Worm (Caenorhabditis elegans) whole organism, L1 larva: ENCODE results near the gene ptr-24.
A peak's percentile ranks its signal among the peaks of the same experiment; 100 is the strongest.

ENCODE experiments used
- C04F5.9 ChIP-seq: sonication (generic microtip); optimal IDR thresholded peaks from 2 replicates; lab custom pipeline; 2016; ENCODE audit warnings: missing genetic modification characterization, missing compliant biosample characterization
- blmp-1 ChIP-seq: fragments of 150-350 bp; optimal IDR thresholded peaks from 2 replicates; lab custom pipeline; 2014; ENCODE audit warnings: missing biosample characterization, missing genetic modification characterization
- dpl-1 ChIP-seq, 3 experiments: fragments of 150-350 bp in 2 of 3; sonication (generic microtip) in 1 of 3; optimal IDR thresholded peaks; 2 replicates each; lab custom pipeline; 2014 to 2017; ENCODE audit warnings: missing biosample characterization in 3 of 3, missing genetic modification characterization in 3 of 3, missing genetic modification reagents in 3 of 3
- efl-1 ChIP-seq, 4 experiments: fragments of 150-350 bp; optimal IDR thresholded peaks in 3 of 4; peaks in 1 of 4; 1 replicate in 1 of 4; 2 replicates in 3 of 4; lab custom pipeline; 2014; ENCODE audit warnings: missing biosample characterization in 2 of 4, missing genetic modification characterization in 2 of 4, missing genetic modification reagents in 2 of 4
- efl-3 ChIP-seq: fragments of 200-800 bp; sonication (Bioruptor generic); optimal IDR thresholded peaks from 2 replicates; lab custom pipeline; 2018; ENCODE audit warnings: mild to moderate bottlenecking, missing genetic modification characterization, missing compliant biosample characterization
- elt-2 ChIP-seq: sonication (generic microtip); optimal IDR thresholded peaks from 2 replicates; lab custom pipeline; 2016; ENCODE audit warnings: missing genetic modification characterization, mild to moderate bottlenecking, inconsistent platforms, missing compliant biosample characterization, missing genetic modification reagents
- elt-3 ChIP-seq, 6 experiments: fragments of 150-350 bp in 1 of 6; sonication (generic microtip); optimal IDR thresholded peaks; 2 replicates each; lab custom pipeline; 2017 to 2018; ENCODE audit warnings: missing biosample characterization in 6 of 6, missing genetic modification characterization in 6 of 6, inconsistent platforms in 1 of 6
- fkh-4 ChIP-seq: sonication (generic microtip); optimal IDR thresholded peaks from 2 replicates; lab custom pipeline; 2016; ENCODE audit warnings: missing compliant biosample characterization, missing genetic modification characterization, borderline replicate concordance
- hpl-2 ChIP-seq: fragments of 150-350 bp; optimal IDR thresholded peaks from 2 replicates; lab custom pipeline; 2014; ENCODE audit warnings: missing biosample characterization, missing genetic modification reagents, missing genetic modification characterization
- lin-14 ChIP-seq: fragments of 200-800 bp; sonication (Bioruptor generic); optimal IDR thresholded peaks from 2 replicates; lab custom pipeline; 2018; ENCODE audit warnings: mild to moderate bottlenecking, missing genetic modification characterization, moderate library complexity, missing compliant biosample characterization
- lin-15B ChIP-seq: fragments of 150-350 bp; sonication (generic microtip); optimal IDR thresholded peaks from 3 replicates; lab custom pipeline; 2014; ENCODE audit warnings: missing biosample characterization, missing genetic modification characterization
- lin-39 ChIP-seq: fragments of 150-350 bp; optimal IDR thresholded peaks from 2 replicates; lab custom pipeline; 2014; ENCODE audit warnings: missing biosample characterization, missing genetic modification reagents, missing genetic modification characterization
- lsy-2 ChIP-seq, 2 experiments: fragments of 150-350 bp; optimal IDR thresholded peaks; 2 replicates each; lab custom pipeline; 2014; ENCODE audit warnings: missing biosample characterization in 2 of 2, missing genetic modification characterization in 2 of 2
- mdl-1 ChIP-seq, 2 experiments: fragments of 150-350 bp; optimal IDR thresholded peaks; 2 replicates each; lab custom pipeline; 2014 to 2017; ENCODE audit warnings: missing biosample characterization in 2 of 2, missing genetic modification characterization in 2 of 2, inconsistent platforms in 1 of 2
- mep-1 ChIP-seq: fragments of 150-350 bp; optimal IDR thresholded peaks from 2 replicates; lab custom pipeline; 2014; ENCODE audit warnings: missing biosample characterization, missing genetic modification characterization
- nhr-12 ChIP-seq: sonication (generic microtip); optimal IDR thresholded peaks from 2 replicates; lab custom pipeline; 2017; ENCODE audit warnings: missing biosample characterization, missing genetic modification characterization
- nhr-19 ChIP-seq: fragments of 200-800 bp; sonication (Bioruptor generic); conservative IDR thresholded peaks from 2 replicates; pipeline ENCODE4 v1.3.6; 2022; ENCODE audit warnings: missing genetic modification characterization, missing compliant biosample characterization
- nhr-20 ChIP-seq: sonication (generic microtip); optimal IDR thresholded peaks from 2 replicates; lab custom pipeline; 2016; ENCODE audit warnings: mild to moderate bottlenecking, missing genetic modification characterization, missing compliant biosample characterization
- nhr-28 ChIP-seq: fragments of 150-350 bp; optimal IDR thresholded peaks from 2 replicates; lab custom pipeline; 2014; ENCODE audit warnings: missing biosample characterization, missing genetic modification characterization
- nhr-47 ChIP-seq: sonication (generic microtip); optimal IDR thresholded peaks from 2 replicates; lab custom pipeline; 2016; ENCODE audit warnings: mild to moderate bottlenecking, missing genetic modification characterization, moderate library complexity, missing compliant biosample characterization
- nhr-71 ChIP-seq: sonication (generic microtip); optimal IDR thresholded peaks from 2 replicates; lab custom pipeline; 2016; ENCODE audit warnings: mild to moderate bottlenecking, missing genetic modification characterization, moderate library complexity, missing compliant biosample characterization
- nhr-76 ChIP-seq: sonication (generic microtip); optimal IDR thresholded peaks from 2 replicates; lab custom pipeline; 2017; ENCODE audit warnings: missing biosample characterization, missing genetic modification characterization
- nhr-84 ChIP-seq: sonication (generic microtip); optimal IDR thresholded peaks from 2 replicates; lab custom pipeline; 2017; ENCODE audit warnings: missing biosample characterization, missing genetic modification characterization
- nhr-85 ChIP-seq: sonication (generic microtip); peaks from one replicate; lab custom pipeline; 2016; ENCODE audit warnings: missing genetic modification characterization, inconsistent platforms, missing compliant biosample characterization
- nhr-90 ChIP-seq: sonication (generic microtip); optimal IDR thresholded peaks from 2 replicates; lab custom pipeline; 2016; ENCODE audit warnings: mild to moderate bottlenecking, missing genetic modification characterization, missing compliant biosample characterization; ENCODE audit not compliant: poor library complexity
- pag-3 ChIP-seq: sonication (generic microtip); optimal IDR thresholded peaks from 2 replicates; lab custom pipeline; 2017; ENCODE audit warnings: missing genetic modification characterization, mild to moderate bottlenecking, missing compliant biosample characterization, antibody characterized with exemption, borderline replicate concordance; ENCODE audit not compliant: insufficient read depth
- rnt-1 ChIP-seq: sonication (generic microtip); optimal IDR thresholded peaks from 2 replicates; lab custom pipeline; 2016; ENCODE audit warnings: mild to moderate bottlenecking, missing genetic modification characterization, moderate library complexity, missing compliant biosample characterization
- snpc-4 ChIP-seq: fragments of 150-350 bp; optimal IDR thresholded peaks from 2 replicates; lab custom pipeline; 2014; ENCODE audit warnings: missing biosample characterization, missing genetic modification characterization
- snu-23 ChIP-seq: sonication (generic microtip); optimal IDR thresholded peaks from 2 replicates; lab custom pipeline; 2016; ENCODE audit warnings: missing genetic modification characterization, missing compliant biosample characterization
- sox-4 ChIP-seq: sonication (generic microtip); optimal IDR thresholded peaks from 2 replicates; lab custom pipeline; 2016; ENCODE audit warnings: missing genetic modification characterization, missing compliant biosample characterization
- sptf-1 ChIP-seq: fragments of 150-350 bp; optimal IDR thresholded peaks from 2 replicates; lab custom pipeline; 2014; ENCODE audit warnings: missing biosample characterization, missing genetic modification characterization
- tlp-1 ChIP-seq: fragments of 150-350 bp; optimal IDR thresholded peaks from 2 replicates; lab custom pipeline; 2014; ENCODE audit warnings: missing biosample characterization, missing genetic modification characterization
- unc-130 ChIP-seq: fragments of 150-350 bp; optimal IDR thresholded peaks from 2 replicates; lab custom pipeline; 2017; ENCODE audit warnings: missing biosample characterization, missing genetic modification characterization, inconsistent platforms
- unc-62 ChIP-seq: fragments of 150-350 bp; optimal IDR thresholded peaks from 2 replicates; lab custom pipeline; 2014; ENCODE audit warnings: missing biosample characterization, missing genetic modification reagents, missing genetic modification characterization
- unc-98 ChIP-seq: fragments of 200-800 bp; sonication (Bioruptor generic); IDR thresholded peaks from 2 replicates; pipeline ENCODE4 v1.3.6; 2022; ENCODE audit warnings: missing genetic modification characterization, missing compliant biosample characterization
- ztf-11 ChIP-seq, 2 experiments: sonication (generic microtip); optimal IDR thresholded peaks; 2 replicates each; lab custom pipeline; 2016 to 2017; ENCODE audit warnings: missing genetic modification characterization in 2 of 2, missing biosample characterization in 1 of 2, missing compliant biosample characterization in 1 of 2

Gene ptr-24

DNA sequence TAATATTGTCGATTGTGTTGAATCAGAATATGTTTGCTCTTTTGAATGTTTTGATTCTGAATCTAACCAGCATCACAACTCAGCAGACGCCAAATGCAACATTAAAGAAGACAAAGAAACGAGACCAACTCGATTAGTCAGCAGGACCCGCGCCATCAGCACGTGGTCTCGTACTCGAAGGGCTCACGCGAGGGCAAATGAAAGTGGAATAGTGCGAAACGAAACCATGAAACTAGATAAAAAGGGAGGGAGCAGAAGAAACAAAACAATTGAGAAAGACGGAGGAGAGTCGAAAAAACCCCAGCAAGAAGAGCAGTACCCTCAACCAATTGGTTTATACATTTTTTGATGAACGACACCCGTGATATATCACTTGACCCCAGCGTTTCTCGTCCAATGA lies 828 bp upstream of the ptr-24 start (continued):
- no peak for TF ChIP-seq nhr-90 (tag; lab: Kevin White, UChicago)
- peak; percentile 50 for TF ChIP-seq nhr-20 (tag; lab: Kevin White, UChicago)
- TF ChIP-seq snpc-4 (tag; lab: Kevin White, UChicago) = no peak
- peak; percentile 35 for TF ChIP-seq unc-130
- TF ChIP-seq efl-3 (GFP tag; lab: Kevin White, UChicago) = no peak
- no peak for TF ChIP-seq unc-98 (GFP tag; lab: Robert Waterston, UW)
- no peak for TF ChIP-seq mep-1 (tag; lab: Kevin White, UChicago)
- no peak for TF ChIP-seq nhr-28 (tag; lab: Kevin White, UChicago)
- no peak for TF ChIP-seq tlp-1 (tag; lab: Kevin White, UChicago)
- TF ChIP-seq nhr-47 (tag; lab: Kevin White, UChicago) = peak; percentile 5

DNA sequence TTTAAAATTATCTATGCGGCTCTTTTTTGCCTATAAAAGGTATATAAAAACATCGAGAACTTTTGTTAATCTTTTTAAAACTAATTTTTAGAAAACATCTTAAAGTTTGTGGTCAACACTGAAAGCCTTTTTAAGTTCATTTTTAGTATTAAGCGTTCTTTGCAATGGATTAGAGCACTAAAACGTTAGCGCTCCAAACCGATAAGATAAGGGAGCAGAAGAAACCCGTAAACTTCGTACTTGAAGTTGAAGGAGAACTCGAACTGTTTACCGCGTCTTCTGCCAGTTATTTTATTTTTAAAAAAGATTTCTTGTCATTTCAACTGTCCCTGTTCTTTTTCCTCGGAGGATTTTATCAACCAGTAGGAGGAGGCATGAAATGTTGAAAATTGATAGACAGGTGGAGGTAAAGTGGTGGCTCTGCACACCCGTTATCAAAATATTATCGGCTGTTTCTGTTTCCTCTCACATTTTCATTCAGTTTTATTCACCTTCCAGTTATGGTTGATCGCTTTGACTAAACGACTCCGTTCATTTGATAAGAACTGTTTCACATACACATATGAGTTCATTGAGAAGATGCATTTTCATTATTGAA lies 1.3 kb downstream of the ptr-24 start:
- TF ChIP-seq efl-1 (optimal IDR thresholded peaks at IDR 0.05; lab: Kevin White, UChicago) = no peak
- TF ChIP-seq efl-1 (GFP tag; optimal IDR thresholded peaks at IDR 0.05 in 1 of 2; lab: Kevin White, UChicago) = peak in 1 of 2 experiments; percentile 21
- TF ChIP-seq nhr-84 (tag; lab: Kevin White, UChicago) = no peak
- peak; percentile 66 for TF ChIP-seq elt-2
- peak; percentile 5 for TF ChIP-seq nhr-71 (tag; lab: Kevin White, UChicago)
- TF ChIP-seq, all 84 proteins: peak for 3

DNA sequence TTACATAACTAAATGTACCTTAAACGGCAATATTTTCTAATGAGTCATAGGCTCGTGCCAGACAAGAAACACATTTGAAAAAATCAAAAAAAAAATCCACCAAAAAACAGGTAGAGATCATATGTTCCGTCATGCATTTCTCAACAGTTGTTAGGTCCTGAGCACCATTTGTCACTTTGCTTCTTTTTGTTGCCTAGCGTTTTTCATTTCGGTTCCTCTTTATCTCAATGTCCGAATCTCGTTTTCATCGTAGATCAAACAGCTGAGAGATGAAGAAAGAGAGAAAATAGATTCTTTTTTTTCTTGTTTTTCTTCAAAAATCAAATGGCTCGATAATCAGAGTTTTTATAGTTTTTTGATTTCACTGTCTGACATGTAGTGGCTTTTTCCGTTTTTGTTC lies 3.1 kb downstream of the ptr-24 start:
- TF ChIP-seq lin-14 (GFP tag; lab: Kevin White, UChicago) (peak; percentile 81), unc-98 (GFP tag; lab: Robert Waterston, UW) (no peak), nhr-20 (tag; lab: Kevin White, UChicago) (peak; percentile 49), sox-4 (tag; lab: Kevin White, UChicago) (no peak), nhr-19 (GFP tag; lab: Robert Waterston, UW) (peak; percentile 68), lsy-2 (tag; optimal IDR thresholded peaks at IDR 0.05; lab: Kevin White, UChicago) (peak; percentile 10 to 59), nhr-28 (tag; lab: Kevin White, UChicago) (no peak), ztf-11 (tag; optimal IDR thresholded peaks at IDR 0.05; lab: Kevin White, UChicago) (no peak), tlp-1 (tag; lab: Kevin White, UChicago) (no peak), lin-15B (tag; lab: Kevin White, UChicago) (no peak), hpl-2 (GFP tag; lab: Kevin White, UChicago) (no peak), snu-23 (GFP tag; lab: Kevin White, UChicago) (peak; percentile 59), rnt-1 (peak; percentile 81), sptf-1 (tag; lab: Kevin White, UChicago) (no peak), unc-130 (peak; percentile 19), C04F5.9 (no peak), nhr-85 (peak; percentile 51), blmp-1 (no peak), mdl-1 (tag; optimal IDR thresholded peaks at IDR 0.05; lab: Kevin White, UChicago) (peak in 1 of 2 experiments; percentile 25), pag-3 (tag; lab: Kevin White, UChicago) (peak; percentile 64), dpl-1 (GFP tag; optimal IDR thresholded peaks at IDR 0.05; lab: Kevin White, UChicago) (no peak), lin-39 (tag; lab: Kevin White, UChicago) (peak; percentile 25), fkh-4 (no peak), nhr-76 (tag; lab: Kevin White, UChicago) (no peak), nhr-12 (tag; lab: Kevin White, UChicago) (no peak), nhr-71 (tag; lab: Kevin White, UChicago) (peak; percentile 86), elt-3 (tag; optimal IDR thresholded peaks at IDR 0.05; lab: Kevin White, UChicago) (no peak), unc-62 (GFP tag; lab: Kevin White, UChicago) (no peak)
- TF ChIP-seq, all 84 proteins: peak for 12
